Fruit fly (Drosophila melanogaster): ENCODE results near the gene CG15892.

DNA sequence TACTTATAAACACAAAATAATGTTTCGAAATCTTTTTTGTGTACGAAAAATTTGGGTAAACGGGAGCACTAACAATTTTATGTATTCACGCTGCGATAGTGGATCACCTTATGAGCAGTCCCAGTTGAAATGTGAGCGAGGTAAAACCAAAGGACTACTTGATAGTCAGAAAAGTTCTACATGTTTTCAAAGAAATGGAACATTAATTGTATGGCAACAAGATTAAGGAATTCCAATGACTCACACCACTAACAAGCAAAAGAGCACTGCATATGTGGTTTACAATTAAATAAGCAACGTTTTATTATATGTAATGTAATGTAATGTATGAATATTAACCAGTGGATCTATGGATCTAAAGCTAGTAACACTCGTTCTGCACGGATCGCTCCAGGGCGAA lies at the start of gene CG15892:
- no peak for TF ChIP-seq psq (optimal IDR thresholded peaks at IDR 0.05)
- no peak for TF ChIP-seq Sin3A (optimal IDR thresholded peaks at IDR 0.05)
